Worm (Caenorhabditis elegans): ENCODE data around the gene gop-3.

ce11 chrIII:5287877-5288276 is 27.4 kb downstream of the gop-3 start, which contains the start of gene T15B12.1:
- TF ChIP-seq zip-5 (tag; optimal IDR thresholded peaks at IDR 0.05) (no peak), pqm-1 (tag; optimal IDR thresholded peaks at IDR 0.05) (no peak)
